Fruit fly (Drosophila melanogaster): Measurements from ENCODE around the gene RpL17.

Gene RpL17

DNA sequence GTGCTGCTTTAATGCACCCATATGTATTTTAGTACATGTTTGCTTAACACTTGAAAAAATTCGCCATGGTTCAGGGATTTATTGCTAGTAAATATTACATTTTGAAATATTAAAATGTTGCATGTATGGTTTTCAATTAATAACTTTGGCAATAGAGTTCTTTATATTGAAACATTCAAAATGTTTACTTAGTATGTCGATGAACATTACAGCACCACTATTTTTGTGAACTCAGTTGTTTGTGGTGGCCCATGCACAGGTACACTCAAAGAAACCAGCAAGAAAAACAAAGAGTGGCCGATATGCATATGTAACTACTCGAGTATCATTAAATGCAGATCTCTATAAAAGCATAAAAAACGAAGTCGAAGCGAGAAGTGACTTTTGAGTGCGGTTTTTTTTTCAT, 42.0 kb downstream of the RpL17 start (continued):
- TF ChIP-seq gem (tag; optimal IDR thresholded peaks at IDR 0.05) (peak; percentile 82), CG11085 (GFP tag; IDR thresholded peaks at IDR 0.05) (no peak), CG13424 (tag; optimal IDR thresholded peaks at IDR 0.05) (peak; percentile 73), sim (GFP tag; IDR thresholded peaks at IDR 0.05) (peak; percentile 10; the same call in 1 of the 2 replicates), Mad (GFP tag; optimal IDR thresholded peaks at IDR 0.05) (peak; percentile 33), knrl (GFP tag; IDR thresholded peaks at IDR 0.05; ENCODE audit: partially characterized antibody) (no peak), pzg (GFP tag; optimal IDR thresholded peaks at IDR 0.05) (no peak), trem (tag; optimal IDR thresholded peaks at IDR 0.05) (peak; percentile 64), HLH4C (GFP tag; IDR thresholded peaks at IDR 0.05; ENCODE audit: partially characterized antibody) (no peak), zen (tag; optimal IDR thresholded peaks at IDR 0.05) (peak; percentile 59), CG8765 (GFP tag; IDR thresholded peaks at IDR 0.05) (no peak), vfl (GFP tag; optimal IDR thresholded peaks at IDR 0.05) (no peak), inv (GFP tag; IDR thresholded peaks at IDR 0.05; ENCODE audit: partially characterized antibody) (no peak), D19A (tag; optimal IDR thresholded peaks at IDR 0.05) (peak; percentile 65), CG7987 (GFP tag; optimal IDR thresholded peaks at IDR 0.05) (no peak), pho (GFP tag; optimal IDR thresholded peaks at IDR 0.05) (no peak), CG1603 (tag; optimal IDR thresholded peaks at IDR 0.05) (peak; percentile 64), slbo (GFP tag; IDR thresholded peaks at IDR 0.05) (peak; percentile 12; the same call in 1 of the 2 replicates), CG18476 (GFP tag; optimal IDR thresholded peaks at IDR 0.05) (peak; percentile 67), Poxn (GFP tag; IDR thresholded peaks at IDR 0.05) (no peak), h (optimal IDR thresholded peaks at IDR 0.05) (no peak), CG17612 (GFP tag; IDR thresholded peaks at IDR 0.05) (no peak), crc (GFP tag; optimal IDR thresholded peaks at IDR 0.05) (no peak), H15 (GFP tag; IDR thresholded peaks at IDR 0.05) (no peak; the same call in 2 of the 3 replicates), croc (GFP tag; conservative IDR thresholded peaks at IDR 0.05) (peak; percentile 60; the same call in 1 of the 3 replicates), CG8290 (GFP tag; optimal IDR thresholded peaks at IDR 0.05) (peak; percentile 40), CG8290 (tag; optimal IDR thresholded peaks at IDR 0.05) (no peak), CG12219 (GFP tag; optimal IDR thresholded peaks at IDR 0.05) (peak; percentile 66), Doc2 (GFP tag; IDR thresholded peaks at IDR 0.05) (no peak), CG4820 (GFP tag; optimal IDR thresholded peaks at IDR 0.05) (peak; percentile 29), CG3163 (GFP tag; optimal IDR thresholded peaks at IDR 0.05) (no peak), toy (GFP tag; IDR thresholded peaks at IDR 0.05) (no peak), eyg (GFP tag; optimal IDR thresholded peaks at IDR 0.05) (no peak), fd102C (GFP tag; optimal IDR thresholded peaks at IDR 0.05) (no peak), abd-A (tag; optimal IDR thresholded peaks at IDR 0.05) (no peak), CG12299 (tag; optimal IDR thresholded peaks at IDR 0.05) (peak; percentile 16), CG31388 (GFP tag; optimal IDR thresholded peaks at IDR 0.05) (no peak), CG4360 (GFP tag; IDR thresholded peaks at IDR 0.05) (peak; percentile 30; the same call in 1 of the 2 replicates), gfzf (GFP tag; optimal IDR thresholded peaks at IDR 0.05) (no peak), Dip2 (GFP tag; IDR thresholded peaks at IDR 0.05) (no peak), zfh1 (GFP tag; IDR thresholded peaks at IDR 0.05) (peak; percentile 66; the same call in 2 of the 3 replicates), CG17912 (GFP tag; optimal IDR thresholded peaks at IDR 0.05) (peak; percentile 2), fd3F (GFP tag; optimal IDR thresholded peaks at IDR 0.05) (no peak), CG14050 (GFP tag; IDR thresholded peaks at IDR 0.05) (peak; percentile 54), Oli (tag; optimal IDR thresholded peaks at IDR 0.05) (peak; percentile 81), CG8089 (GFP tag; optimal IDR thresholded peaks at IDR 0.05) (peak; percentile 6), PHDP (tag; optimal IDR thresholded peaks at IDR 0.05) (peak; percentile 64), CG2712 (tag; optimal IDR thresholded peaks at IDR 0.05) (peak; percentile 80), hbn (GFP tag; IDR thresholded peaks at IDR 0.05; ENCODE audit: partially characterized antibody) (no peak), Bteb2 (GFP tag; optimal IDR thresholded peaks at IDR 0.05) (no peak), chm (GFP tag; IDR thresholded peaks at IDR 0.05) (no peak), CG10274 (GFP tag; optimal IDR thresholded peaks at IDR 0.05) (no peak)

Data from whole organism, embryonic.